Fruit fly (Drosophila melanogaster): Measurements from ENCODE around the gene CG42692.
A peak's percentile ranks its signal among the peaks of the same experiment; 100 is the strongest.

The CG42692 gene

dm6 chr2L:14007801-14008200, at the start of gene CG42692:
TSS of gene CG42692 (plus strand) at chr2L:14008101.
- TF ChIP-seq lmd (GFP tag; IDR thresholded peaks at IDR 0.05) (no peak), Dbx (GFP tag; IDR thresholded peaks at IDR 0.05) (no peak), sens (GFP tag) (peak; percentile 7), ERR (GFP tag; optimal IDR thresholded peaks at IDR 0.05) (no peak), ara (GFP tag; IDR thresholded peaks at IDR 0.05) (no peak), Sin3A (optimal IDR thresholded peaks at IDR 0.05) (no peak), Ets65A (GFP tag) (peak; percentile 10)

- TF ChIP-seq Hand (GFP tag; optimal IDR thresholded peaks at IDR 0.05) = no peak
- peak; percentile 95 for TF ChIP-seq CG18011 (GFP tag; optimal IDR thresholded peaks at IDR 0.05)
- TF ChIP-seq Abd-B (GFP tag; optimal IDR thresholded peaks at IDR 0.05) = peak; percentile 27
- no peak for TF ChIP-seq CG7556 (GFP tag; optimal IDR thresholded peaks at IDR 0.05)
- 0 out of 3 replicates have a peak, but pooled peaks have one; percentile 10 for TF ChIP-seq Optix (GFP tag; IDR thresholded peaks at IDR 0.05)
- peak; percentile 50 for TF ChIP-seq stwl (tag; optimal IDR thresholded peaks at IDR 0.05)
- 0 out of 3 replicates have a peak, but pooled peaks have one; percentile 4 for TF ChIP-seq CG11456 (GFP tag; IDR thresholded peaks at IDR 0.05)
These were observed 47.5 kb upstream of the CG42692 start for dm6 chr2L:13960399-13960798.

dm6 chr2L:13963467-13964122, 44.3 kb upstream of the CG42692 start, which contains the start of gene NimB1:
TSS of gene NimB1 (plus strand) at chr2L:13963507.
- TF ChIP-seq slp2 (GFP tag; optimal IDR thresholded peaks at IDR 0.05) = no peak
- peak; percentile 67 for TF ChIP-seq Ets65A (GFP tag)

dm6 chr2L:13966732-13967316, 41.1 kb upstream of the CG42692 start, which contains the start of gene NimB2:
TSS of gene NimB2 (minus strand) at chr2L:13967018.
- no peak for TF ChIP-seq cwo (GFP tag; optimal IDR thresholded peaks at IDR 0.05)
- no peak for TF ChIP-seq CG17186 (GFP tag; optimal IDR thresholded peaks at IDR 0.05)
- TF ChIP-seq crc (GFP tag; optimal IDR thresholded peaks at IDR 0.05) = no peak
- no peak for TF ChIP-seq Vsx1 (GFP tag; optimal IDR thresholded peaks at IDR 0.05)
- no peak for TF ChIP-seq Tbp (GFP tag; optimal IDR thresholded peaks at IDR 0.05)
- TF ChIP-seq Sin3A (optimal IDR thresholded peaks at IDR 0.05) = no peak
- peak; percentile 81 for TF ChIP-seq CG34376 (GFP tag; optimal IDR thresholded peaks at IDR 0.05)
- TF ChIP-seq Pdp1 (GFP tag; optimal IDR thresholded peaks at IDR 0.05) = peak in 1 of 2 experiments; percentile 14
- TF ChIP-seq NK7.1 (GFP tag; optimal IDR thresholded peaks at IDR 0.05) = no peak
- TF ChIP-seq da (GFP tag; optimal IDR thresholded peaks at IDR 0.05) = no peak
- peak; percentile 19 for TF ChIP-seq sug (tag; optimal IDR thresholded peaks at IDR 0.05)
- TF ChIP-seq CG15269 (tag; optimal IDR thresholded peaks at IDR 0.05) = no peak
- peak; percentile 21 for TF ChIP-seq CG10543 (GFP tag; optimal IDR thresholded peaks at IDR 0.05)
- no peak for TF ChIP-seq CG13424 (tag; optimal IDR thresholded peaks at IDR 0.05)
- TF ChIP-seq oc (tag; optimal IDR thresholded peaks at IDR 0.05) = no peak

dm6 chr2L:13967846-13968350, 40.0 kb upstream of the CG42692 start, which contains the start of gene NimB3:
TSS of gene NimB3 (minus strand) at chr2L:13967985.
- TF ChIP-seq Six4 (GFP tag; optimal IDR thresholded peaks at IDR 0.05) (no peak), luna (GFP tag; optimal IDR thresholded peaks at IDR 0.05) (no peak), D19A (tag; optimal IDR thresholded peaks at IDR 0.05) (peak; percentile 24), Drgx (GFP tag; IDR thresholded peaks at IDR 0.05) (0 out of 2 replicates have a peak, but pooled peaks have one; percentile 14), CG4617 (GFP tag; optimal IDR thresholded peaks at IDR 0.05; ENCODE audit: borderline replicate concordance) (no peak), so (GFP tag; IDR thresholded peaks at IDR 0.05) (no peak), Max (GFP tag; optimal IDR thresholded peaks at IDR 0.05) (no peak), Blimp-1 (GFP tag; optimal IDR thresholded peaks at IDR 0.05) (peak; percentile 15), NfI (GFP tag; optimal IDR thresholded peaks at IDR 0.05) (no peak), CG7987 (GFP tag; optimal IDR thresholded peaks at IDR 0.05) (no peak), CG14667 (GFP tag; IDR thresholded peaks at IDR 0.05) (no peak), salm (tag; optimal IDR thresholded peaks at IDR 0.05) (no peak), D19B (GFP tag; optimal IDR thresholded peaks at IDR 0.05) (peak; percentile 51), CG2116 (GFP tag; optimal IDR thresholded peaks at IDR 0.05) (no peak), ranshi (GFP tag; IDR thresholded peaks at IDR 0.05) (no peak)
